Fruit fly (Drosophila melanogaster) whole organism, embryonic: ENCODE data around the gene Tcs4.
A peak's percentile ranks its signal among the peaks of the same experiment; 100 is the strongest.

Experiments used
- Ada2b ChIP-seq: fragments of 200-800 bp; sonication (Bioruptor generic); IDR thresholded peaks from 2 replicates; pipeline ENCODE4 v1.3.6; 2022; ENCODE audit warnings: missing biosample characterization, missing genetic modification characterization
- BEAF-32 ChIP-seq: fragments of 200-800 bp; sonication (Bioruptor generic); optimal IDR thresholded peaks from 3 replicates; lab custom pipeline; 2017; ENCODE audit warnings: missing biosample characterization, missing genetic modification characterization, mild to moderate bottlenecking, moderate library complexity, missing genetic modification reagents
- CG10209 ChIP-seq: fragments of 200-800 bp; sonication (Bioruptor generic); optimal IDR thresholded peaks from 3 replicates; lab custom pipeline; 2017; ENCODE audit warnings: missing biosample characterization, mild to moderate bottlenecking, missing genetic modification characterization, missing genetic modification reagents
- CG10959 ChIP-seq: fragments of 200-800 bp; sonication (Bioruptor generic); IDR thresholded peaks from 2 replicates; pipeline ENCODE4 v1.3.6; 2022; ENCODE audit warnings: missing biosample characterization, missing genetic modification characterization
- CG10979 ChIP-seq: fragments of 200-800 bp; sonication (Bioruptor generic); optimal IDR thresholded peaks from 2 replicates; lab custom pipeline; 2018; ENCODE audit warnings: missing biosample characterization, mild to moderate bottlenecking, missing genetic modification characterization, moderate library complexity
- CG11398 ChIP-seq: fragments of 200-800 bp; sonication (Bioruptor generic); optimal IDR thresholded peaks from 2 replicates; lab custom pipeline; 2016; ENCODE audit warnings: missing biosample characterization, missing genetic modification characterization
- CG1647 ChIP-seq: fragments of 200-800 bp; sonication (Bioruptor generic); optimal IDR thresholded peaks from 3 replicates; lab custom pipeline; 2016; ENCODE audit warnings: missing biosample characterization, missing genetic modification characterization
- CG16815 ChIP-seq: fragments of 200-800 bp; sonication (Bioruptor generic); optimal IDR thresholded peaks from 3 replicates; lab custom pipeline; 2017; ENCODE audit warnings: missing biosample characterization, mild to moderate bottlenecking, missing genetic modification characterization
- CG17385 ChIP-seq: fragments of 200-800 bp; sonication (Bioruptor generic); optimal IDR thresholded peaks from 3 replicates; lab custom pipeline; 2018; ENCODE audit warnings: missing biosample characterization, mild to moderate bottlenecking, missing genetic modification characterization
- CG18011 ChIP-seq: fragments of 200-800 bp; sonication (Bioruptor generic); optimal IDR thresholded peaks from 2 replicates; lab custom pipeline; 2017; ENCODE audit warnings: missing biosample characterization, missing genetic modification characterization, mild to moderate bottlenecking, moderate library complexity, missing genotype
- CG1832 ChIP-seq: fragments of 200-800 bp; sonication (Bioruptor generic); optimal IDR thresholded peaks from 2 replicates; lab custom pipeline; 2017; ENCODE audit warnings: missing biosample characterization, mild to moderate bottlenecking, missing genetic modification characterization, inconsistent platforms
- CG2120 ChIP-seq: fragments of 200-800 bp; sonication (Bioruptor generic); optimal IDR thresholded peaks from 3 replicates; lab custom pipeline; 2016; ENCODE audit warnings: missing biosample characterization, missing genetic modification characterization
- CG33557 ChIP-seq: fragments of 200-800 bp; sonication (Bioruptor generic); optimal IDR thresholded peaks from 2 replicates; lab custom pipeline; 2019; ENCODE audit warnings: missing biosample characterization, mild to moderate bottlenecking, missing genetic modification characterization, moderate library complexity
- CG34422 ChIP-seq: fragments of 200-800 bp; sonication (Bioruptor generic); IDR thresholded peaks from 3 replicates; pipeline ENCODE4 v1.3.6; 2022; ENCODE audit warnings: missing biosample characterization, missing genetic modification characterization
- CG4360 ChIP-seq: fragments of 200-800 bp; sonication (Bioruptor generic); IDR thresholded peaks from 2 replicates; pipeline ENCODE4 v1.3.6; 2022; ENCODE audit warnings: missing biosample characterization, missing genetic modification characterization
- CG4617 ChIP-seq: fragments of 200-800 bp; sonication (Bioruptor generic); optimal IDR thresholded peaks from 3 replicates; lab custom pipeline; 2016; ENCODE audit warnings: missing biosample characterization, missing genetic modification characterization, borderline replicate concordance
- CG6272 ChIP-seq: fragments of 200-800 bp; sonication (Bioruptor generic); IDR thresholded peaks from 2 replicates; pipeline ENCODE4 v1.3.6; 2022; ENCODE audit warnings: missing biosample characterization, missing genetic modification characterization
- CG7963 ChIP-seq: fragments of 200-800 bp; sonication (Bioruptor generic); IDR thresholded peaks from 3 replicates; pipeline ENCODE4 v1.3.6; 2022; ENCODE audit warnings: missing biosample characterization, missing genetic modification characterization; ENCODE audit not compliant: partially characterized antibody
- CG8765 ChIP-seq: fragments of 200-800 bp; sonication (Bioruptor generic); IDR thresholded peaks from 2 replicates; pipeline ENCODE4 v1.3.6; 2022; ENCODE audit warnings: missing biosample characterization, missing genetic modification characterization
- Deaf1 ChIP-seq: fragments of 200-800 bp; optimal IDR thresholded peaks from 3 replicates; lab custom pipeline; 2019; ENCODE audit warnings: missing biosample characterization, mild to moderate bottlenecking, missing genetic modification characterization, moderate library complexity
- Dek ChIP-seq: fragments of 200-800 bp; sonication (Bioruptor generic); optimal IDR thresholded peaks from 3 replicates; lab custom pipeline; 2019; ENCODE audit warnings: missing biosample characterization, mild to moderate bottlenecking, missing genetic modification characterization, moderate library complexity
- Dp ChIP-seq: fragments of 200-800 bp; sonication (Bioruptor generic); optimal IDR thresholded peaks from 2 replicates; lab custom pipeline; 2018; ENCODE audit warnings: missing biosample characterization, mild to moderate bottlenecking, missing genetic modification characterization, moderate library complexity
- Elba2 ChIP-seq: fragments of 200-800 bp; sonication (Bioruptor generic); optimal IDR thresholded peaks from 3 replicates; lab custom pipeline; 2016; ENCODE audit warnings: missing biosample characterization, missing genetic modification characterization
- Gsc ChIP-seq: fragments of 200-800 bp; sonication (Bioruptor generic); IDR thresholded peaks from 2 replicates; pipeline ENCODE4 v1.3.6; 2022; ENCODE audit warnings: missing biosample characterization, missing genetic modification characterization
- H2.0 ChIP-seq: fragments of 200-800 bp; sonication (Bioruptor generic); IDR thresholded peaks from 2 replicates; pipeline ENCODE4 v1.3.6; 2022; ENCODE audit warnings: missing biosample characterization, missing genetic modification characterization
- Hmx ChIP-seq: fragments of 200-800 bp; sonication (Bioruptor generic); optimal IDR thresholded peaks from 2 replicates; lab custom pipeline; 2016; ENCODE audit warnings: missing biosample characterization, missing genetic modification characterization
- Lpt ChIP-seq: fragments of >200 bp; optimal IDR thresholded peaks from 2 replicates; lab custom pipeline; 2018; ENCODE audit warnings: missing biosample characterization, missing genetic modification characterization
- caup ChIP-seq: fragments of 200-800 bp; sonication (Bioruptor generic); optimal IDR thresholded peaks from 3 replicates; lab custom pipeline; 2017; ENCODE audit warnings: missing biosample characterization, mild to moderate bottlenecking, missing genetic modification characterization, moderate library complexity; ENCODE audit not compliant: severe bottlenecking
- chinmo ChIP-seq: fragments of 200-800 bp; sonication (Bioruptor generic); IDR thresholded peaks from 4 replicates; pipeline ENCODE4 v1.3.6; 2022; ENCODE audit warnings: missing biosample characterization, missing genetic modification characterization; ENCODE audit not compliant: partially characterized antibody
- crol ChIP-seq: fragments of 200-800 bp; sonication (Bioruptor generic); IDR thresholded peaks from 2 replicates; pipeline ENCODE4 v1.3.6; 2022; ENCODE audit warnings: missing biosample characterization, missing genetic modification characterization
- cwo ChIP-seq: fragments of 200-800 bp; sonication (Bioruptor generic); optimal IDR thresholded peaks from 3 replicates; lab custom pipeline; 2017; ENCODE audit warnings: missing biosample characterization, missing genetic modification characterization, mild to moderate bottlenecking, moderate library complexity, missing genetic modification reagents
- disco-r ChIP-seq: fragments of 200-800 bp; sonication (Bioruptor generic); optimal IDR thresholded peaks from 2 replicates; lab custom pipeline; 2016; ENCODE audit warnings: missing biosample characterization, missing genetic modification characterization
- ftz-f1 ChIP-seq: fragments of 200-800 bp; sonication (Bioruptor generic); optimal IDR thresholded peaks from 2 replicates; lab custom pipeline; 2016; ENCODE audit warnings: missing biosample characterization, missing genetic modification characterization
- gcm ChIP-seq: fragments of 200-800 bp; sonication (Bioruptor generic); optimal IDR thresholded peaks from 2 replicates; lab custom pipeline; 2019; ENCODE audit warnings: missing biosample characterization, mild to moderate bottlenecking, missing genetic modification characterization, moderate library complexity
- gem ChIP-seq: fragments of 200-800 bp; sonication (Bioruptor generic); optimal IDR thresholded peaks from 2 replicates; lab custom pipeline; 2019; ENCODE audit warnings: missing biosample characterization, mild to moderate bottlenecking, missing genetic modification characterization, moderate library complexity
- hkb ChIP-seq, 2 experiments: fragments of 200-800 bp in 1 of 2; fragments of >200 bp in 1 of 2; sonication (Bioruptor generic) in 1 of 2; IDR thresholded peaks in 1 of 2; optimal IDR thresholded peaks in 1 of 2; 2 replicates each; pipeline versions ENCODE4 v1.3.6 to Lab custom; 2017 to 2022; ENCODE audit warnings: missing biosample characterization in 1 of 2, missing genetic modification characterization in 1 of 2
- knrl ChIP-seq: fragments of 200-800 bp; sonication (Bioruptor generic); IDR thresholded peaks from 3 replicates; pipeline ENCODE4 v1.3.6; 2022; ENCODE audit warnings: missing biosample characterization, missing genetic modification characterization; ENCODE audit not compliant: partially characterized antibody
- luna ChIP-seq: fragments of 200-800 bp; sonication (Bioruptor generic); optimal IDR thresholded peaks from 2 replicates; lab custom pipeline; 2016; ENCODE audit warnings: missing biosample characterization, missing genetic modification characterization
- nerfin-1 ChIP-seq: fragments of 200-800 bp; sonication (Bioruptor generic); optimal IDR thresholded peaks from 3 replicates; lab custom pipeline; 2019; ENCODE audit warnings: missing biosample characterization, mild to moderate bottlenecking, missing genetic modification characterization, moderate library complexity
- p53 ChIP-seq: fragments of 200-800 bp; sonication (Bioruptor generic); optimal IDR thresholded peaks from 2 replicates; lab custom pipeline; 2016; ENCODE audit warnings: missing biosample characterization, missing genetic modification characterization
- pho ChIP-seq: fragments of 200-800 bp; sonication (Bioruptor generic); optimal IDR thresholded peaks from 2 replicates; lab custom pipeline; 2016; ENCODE audit warnings: missing biosample characterization, missing genetic modification characterization
- pum ChIP-seq: fragments of 200-800 bp; sonication (Bioruptor generic); optimal IDR thresholded peaks from 2 replicates; lab custom pipeline; 2016; ENCODE audit warnings: missing biosample characterization, missing genetic modification characterization
- pzg ChIP-seq: fragments of 200-800 bp; sonication (Bioruptor generic); optimal IDR thresholded peaks from 3 replicates; lab custom pipeline; 2018; ENCODE audit warnings: missing biosample characterization, mild to moderate bottlenecking, missing genetic modification characterization, moderate library complexity
- rib ChIP-seq: fragments of 200-800 bp; sonication (Bioruptor generic); IDR thresholded peaks from 2 replicates; pipeline ENCODE4 v1.3.6; 2022; ENCODE audit warnings: missing biosample characterization, missing genetic modification characterization
- salm ChIP-seq: fragments of 200-800 bp; sonication (Bioruptor generic); optimal IDR thresholded peaks from 2 replicates; lab custom pipeline; 2018; ENCODE audit warnings: missing biosample characterization, mild to moderate bottlenecking, missing genetic modification characterization
- sc ChIP-seq, 3 experiments: fragments of >200 bp in 2 of 3; fragments of 200-800 bp in 1 of 3; sonication (Bioruptor generic) in 1 of 3; optimal IDR thresholded peaks; 2 replicates in 2 of 3; 3 replicates in 1 of 3; lab custom pipeline; 2017; ENCODE audit warnings: mild to moderate bottlenecking in 1 of 3, missing biosample characterization in 1 of 3, missing genetic modification characterization in 1 of 3, missing genetic modification reagents in 1 of 3
- so ChIP-seq: fragments of 200-800 bp; sonication (Bioruptor generic); IDR thresholded peaks from 3 replicates; pipeline ENCODE4 v1.3.6; 2022; ENCODE audit warnings: missing biosample characterization, missing genetic modification characterization
- sob ChIP-seq: fragments of 200-800 bp; sonication (Bioruptor generic); IDR thresholded peaks from 2 replicates; pipeline ENCODE4 v1.3.6; 2022; ENCODE audit warnings: missing biosample characterization, missing genetic modification characterization
- zfh2 ChIP-seq: fragments of 200-800 bp; sonication (Bioruptor generic); optimal IDR thresholded peaks from 2 replicates; lab custom pipeline; 2016; ENCODE audit warnings: missing biosample characterization, missing genetic modification characterization

Tcs4 gene

DNA sequence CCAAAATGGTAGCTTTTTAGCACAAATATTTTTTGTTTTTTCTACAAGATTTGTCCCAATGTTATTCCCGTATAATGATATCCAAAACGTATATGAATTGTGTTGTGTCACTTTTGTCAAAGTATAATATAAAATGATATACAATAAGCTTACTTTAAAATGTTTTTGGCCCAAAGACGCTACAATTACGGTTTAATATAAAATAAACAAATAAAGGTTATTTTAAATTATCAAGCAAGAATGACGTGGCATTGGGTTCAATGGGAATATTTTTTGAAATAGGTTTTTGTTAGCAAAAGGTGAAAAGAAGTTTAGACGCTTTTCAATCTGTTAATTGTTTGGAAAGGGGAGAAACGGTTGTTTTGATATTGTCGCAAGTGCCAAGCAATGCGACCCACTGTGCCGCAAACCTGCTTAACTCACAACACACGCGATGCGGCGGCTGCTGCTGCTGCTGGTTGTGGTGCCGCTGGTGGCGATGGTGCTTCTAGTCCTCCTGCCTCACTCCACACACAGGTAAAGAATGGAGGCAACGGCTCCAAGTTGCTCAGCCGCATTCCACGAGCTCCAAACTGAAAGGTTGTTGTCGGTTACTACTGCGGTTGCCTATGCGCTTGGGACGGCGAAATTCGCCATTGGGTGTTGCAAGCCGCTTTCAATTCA is 38.2 kb downstream of the Tcs4 start (continued):
- TF ChIP-seq cwo (GFP tag; lab: Kevin White, UChicago): peak; percentile 47
- TF ChIP-seq p53 (GFP tag; lab: Kevin White, UChicago): no peak
- peak; percentile 32 for TF ChIP-seq Dek (tag; lab: Kevin White, UChicago)
- TF ChIP-seq salm (tag; lab: Kevin White, UChicago): no peak
- no peak for TF ChIP-seq pho (GFP tag; lab: Kevin White, UChicago)
- peak; percentile 10 for TF ChIP-seq caup (GFP tag; lab: Kevin White, UChicago)
- no peak for TF ChIP-seq CG7963 (GFP tag; lab: Robert Waterston, UW)
- TF ChIP-seq CG11398 (GFP tag; lab: Kevin White, UChicago): no peak
- TF ChIP-seq sc (optimal IDR thresholded peaks at IDR 0.05; lab: Kevin White, UChicago): no peak
- peak; percentile 24 for TF ChIP-seq sc (GFP tag; optimal IDR thresholded peaks at IDR 0.05; lab: Kevin White, UChicago)
- TF ChIP-seq Hmx (GFP tag; lab: Kevin White, UChicago): no peak
- peak; percentile 66 for TF ChIP-seq CG17385 (GFP tag; lab: Kevin White, UChicago)
- TF ChIP-seq hkb (optimal IDR thresholded peaks at IDR 0.05; lab: Kevin White, UChicago): no peak
- TF ChIP-seq hkb (GFP tag; IDR thresholded peaks at IDR 0.05; lab: Robert Waterston, UW): no peak
- peak; percentile 62 for TF ChIP-seq CG2120 (GFP tag; lab: Kevin White, UChicago)
- no peak for TF ChIP-seq Ada2b (GFP tag; lab: Robert Waterston, UW)
- no peak for TF ChIP-seq luna (GFP tag; lab: Kevin White, UChicago)
- TF ChIP-seq Deaf1 (tag; lab: Kevin White, UChicago): no peak
- no peak for TF ChIP-seq H2.0
- TF ChIP-seq CG4617: no peak
- peak; percentile 41 for TF ChIP-seq zfh2 (GFP tag; lab: Kevin White, UChicago)
- no peak for TF ChIP-seq crol (GFP tag; lab: Robert Waterston, UW)
- TF ChIP-seq CG33557 (GFP tag; lab: Kevin White, UChicago): peak; percentile 57
- TF ChIP-seq CG16815 (GFP tag; lab: Kevin White, UChicago): peak; percentile 61
- no peak for TF ChIP-seq CG4360
- TF ChIP-seq Elba2 (GFP tag; lab: Kevin White, UChicago): no peak
- no peak for TF ChIP-seq so
- TF ChIP-seq Dp (GFP tag; lab: Kevin White, UChicago): no peak
- TF ChIP-seq gcm: no peak
- no peak for TF ChIP-seq Gsc (GFP tag; lab: Robert Waterston, UW)
- TF ChIP-seq CG1647 (GFP tag; lab: Kevin White, UChicago): no peak
- no peak for TF ChIP-seq ftz-f1
- no peak for TF ChIP-seq CG18011
- TF ChIP-seq CG10979 (tag; lab: Kevin White, UChicago): peak; percentile 64
- no peak for TF ChIP-seq BEAF-32 (GFP tag; lab: Kevin White, UChicago)
- no peak for TF ChIP-seq CG1832 (GFP tag; lab: Kevin White, UChicago)
- TF ChIP-seq disco-r (GFP tag; lab: Kevin White, UChicago): no peak
- TF ChIP-seq CG8765 (GFP tag; lab: Robert Waterston, UW): no peak
- TF ChIP-seq CG34422 (GFP tag; lab: Robert Waterston, UW): no peak
- TF ChIP-seq sob (GFP tag; lab: Robert Waterston, UW): no peak
- TF ChIP-seq gem: peak; percentile 56
- TF ChIP-seq pum (GFP tag; lab: Kevin White, UChicago): peak; percentile 31
- no peak for TF ChIP-seq knrl (GFP tag; lab: Robert Waterston, UW)
- TF ChIP-seq nerfin-1 (tag; lab: Kevin White, UChicago): peak; percentile 44
- TF ChIP-seq CG6272 (GFP tag; lab: Robert Waterston, UW): no peak
- no peak for TF ChIP-seq chinmo (GFP tag; lab: Robert Waterston, UW)
- TF ChIP-seq CG10209 (GFP tag; lab: Kevin White, UChicago): peak; percentile 54
- TF ChIP-seq pzg: no peak
- no peak for TF ChIP-seq CG10959 (GFP tag; lab: Robert Waterston, UW)
- TF ChIP-seq Lpt: no peak
- TF ChIP-seq rib: no peak
